Fruit fly (Drosophila melanogaster) whole organism, embryonic: Measurements from ENCODE around the gene Synd.

Experiments
- Atf3 ChIP-seq: fragments of 200-800 bp; sonication (Bioruptor generic); optimal IDR thresholded peaks from 3 replicates; lab custom pipeline; 2016; ENCODE audit warnings: missing biosample characterization, missing genetic modification characterization
- CG11456 ChIP-seq: fragments of 200-800 bp; sonication (Bioruptor generic); IDR thresholded peaks from 3 replicates; pipeline ENCODE4 v1.3.6; 2022; ENCODE audit warnings: missing biosample characterization, missing genetic modification characterization
- CG11696 ChIP-seq: fragments of 200-800 bp; sonication (Bioruptor generic); IDR thresholded peaks from 2 replicates; pipeline ENCODE4 v1.3.6; 2022; ENCODE audit warnings: missing biosample characterization, missing genetic modification characterization
- CG12219 ChIP-seq: fragments of 200-800 bp; sonication (Bioruptor generic); optimal IDR thresholded peaks from 3 replicates; lab custom pipeline; 2018; ENCODE audit warnings: missing biosample characterization, mild to moderate bottlenecking, missing genetic modification characterization
- CG12769 ChIP-seq: fragments of 200-800 bp; sonication (Bioruptor generic); optimal IDR thresholded peaks from 2 replicates; lab custom pipeline; 2019; ENCODE audit warnings: missing biosample characterization, mild to moderate bottlenecking, missing genetic modification characterization, moderate library complexity
- CG13287 ChIP-seq: fragments of 200-800 bp; sonication (Bioruptor generic); IDR thresholded peaks from 2 replicates; pipeline ENCODE4 v1.3.6; 2022; ENCODE audit warnings: missing biosample characterization, missing genetic modification characterization; ENCODE audit not compliant: partially characterized antibody
- CG14860 ChIP-seq: fragments of 200-800 bp; sonication (Bioruptor generic); IDR thresholded peaks from 3 replicates; pipeline ENCODE4 v1.3.6; 2022; ENCODE audit warnings: missing biosample characterization, missing genetic modification characterization; ENCODE audit not compliant: partially characterized antibody
- CG1647 ChIP-seq: fragments of 200-800 bp; sonication (Bioruptor generic); optimal IDR thresholded peaks from 3 replicates; lab custom pipeline; 2016; ENCODE audit warnings: missing biosample characterization, missing genetic modification characterization
- CG16815 ChIP-seq: fragments of 200-800 bp; sonication (Bioruptor generic); optimal IDR thresholded peaks from 3 replicates; lab custom pipeline; 2017; ENCODE audit warnings: missing biosample characterization, mild to moderate bottlenecking, missing genetic modification characterization
- CG18476 ChIP-seq: fragments of 200-800 bp; sonication (Bioruptor generic); optimal IDR thresholded peaks from 2 replicates; lab custom pipeline; 2016; ENCODE audit warnings: missing biosample characterization, mild to moderate bottlenecking, missing genetic modification characterization
- CG2120 ChIP-seq: fragments of 200-800 bp; sonication (Bioruptor generic); optimal IDR thresholded peaks from 3 replicates; lab custom pipeline; 2016; ENCODE audit warnings: missing biosample characterization, missing genetic modification characterization
- CG2678 ChIP-seq: fragments of 200-800 bp; sonication (Bioruptor generic); optimal IDR thresholded peaks from 3 replicates; lab custom pipeline; 2019; ENCODE audit warnings: missing biosample characterization, mild to moderate bottlenecking, missing genetic modification characterization, moderate library complexity
- CG31388 ChIP-seq: fragments of 200-800 bp; sonication (Bioruptor generic); optimal IDR thresholded peaks from 2 replicates; lab custom pipeline; 2016; ENCODE audit warnings: missing biosample characterization, missing genetic modification characterization
- CG32767 ChIP-seq: fragments of 200-800 bp; sonication (Bioruptor generic); IDR thresholded peaks from 2 replicates; pipeline ENCODE4 v1.3.6; 2022; ENCODE audit warnings: missing biosample characterization, missing genetic modification characterization
- CG33213 ChIP-seq: fragments of 200-800 bp; sonication (Bioruptor generic); optimal IDR thresholded peaks from 3 replicates; lab custom pipeline; 2016; ENCODE audit warnings: missing biosample characterization, missing genetic modification characterization
- CG42726 ChIP-seq: fragments of 200-800 bp; sonication (Bioruptor generic); IDR thresholded peaks from 2 replicates; pipeline ENCODE4 v1.3.6; 2022; ENCODE audit warnings: missing biosample characterization, missing genetic modification characterization; ENCODE audit not compliant: partially characterized antibody
- CG4707 ChIP-seq: fragments of 200-800 bp; sonication (Bioruptor generic); optimal IDR thresholded peaks from 2 replicates; lab custom pipeline; 2018; ENCODE audit warnings: missing biosample characterization, mild to moderate bottlenecking, missing genetic modification characterization, moderate library complexity
- CG6765 ChIP-seq: fragments of 200-800 bp; sonication (Bioruptor generic); optimal IDR thresholded peaks from 3 replicates; lab custom pipeline; 2017; ENCODE audit warnings: missing biosample characterization, mild to moderate bottlenecking, missing genetic modification characterization
- CG7372 ChIP-seq: fragments of 200-800 bp; sonication (Bioruptor generic); IDR thresholded peaks from 2 replicates; pipeline ENCODE4 v1.3.6; 2022; ENCODE audit warnings: missing biosample characterization, missing genetic modification characterization
- CG7987 ChIP-seq: fragments of 200-800 bp; sonication (Bioruptor generic); optimal IDR thresholded peaks from 2 replicates; lab custom pipeline; 2018; ENCODE audit warnings: missing biosample characterization, mild to moderate bottlenecking, missing genetic modification characterization, moderate library complexity
- CG8290 ChIP-seq, 3 experiments: fragments of 200-800 bp; sonication (Bioruptor generic); optimal IDR thresholded peaks; 2 replicates each; lab custom pipeline; 2016 to 2019; ENCODE audit warnings: missing biosample characterization in 3 of 3, missing genetic modification characterization in 3 of 3, mild to moderate bottlenecking in 2 of 3, moderate library complexity in 1 of 3
- CG8944 ChIP-seq: fragments of 200-800 bp; sonication (Bioruptor generic); optimal IDR thresholded peaks from 3 replicates; lab custom pipeline; 2016; ENCODE audit warnings: missing biosample characterization, missing genetic modification characterization
- CG9437 ChIP-seq: fragments of 200-800 bp; sonication (Bioruptor generic); optimal IDR thresholded peaks from 2 replicates; lab custom pipeline; 2018; ENCODE audit warnings: missing biosample characterization, mild to moderate bottlenecking, missing genetic modification characterization
- Dad ChIP-seq: fragments of 200-800 bp; sonication (Bioruptor generic); optimal IDR thresholded peaks from 3 replicates; lab custom pipeline; 2016; ENCODE audit warnings: missing biosample characterization, missing genetic modification characterization
- ERR ChIP-seq: fragments of 200-800 bp; sonication (Bioruptor generic); optimal IDR thresholded peaks from 2 replicates; lab custom pipeline; 2016; ENCODE audit warnings: missing biosample characterization, missing genetic modification characterization
- Scr ChIP-seq: fragments of 200-800 bp; sonication (Bioruptor generic); IDR thresholded peaks from 2 replicates; pipeline ENCODE4 v1.3.6; 2022; ENCODE audit warnings: missing biosample characterization, missing genetic modification characterization; ENCODE audit not compliant: partially characterized antibody
- Sox102F ChIP-seq: fragments of 200-800 bp; sonication (Bioruptor generic); optimal IDR thresholded peaks from 2 replicates; lab custom pipeline; 2018; ENCODE audit warnings: missing biosample characterization, mild to moderate bottlenecking, missing genetic modification characterization, moderate library complexity
- Spps ChIP-seq: fragments of 200-800 bp; sonication (Bioruptor generic); optimal IDR thresholded peaks from 2 replicates; lab custom pipeline; 2018; ENCODE audit warnings: missing biosample characterization, mild to moderate bottlenecking, missing genetic modification characterization
- Sry-δ ChIP-seq: fragments of 200-800 bp; sonication (Bioruptor generic); optimal IDR thresholded peaks from 2 replicates; lab custom pipeline; 2016; ENCODE audit warnings: missing biosample characterization, missing genetic modification characterization
- Vsx1 ChIP-seq: fragments of 200-800 bp; sonication (Bioruptor generic); optimal IDR thresholded peaks from 2 replicates; lab custom pipeline; 2017; ENCODE audit warnings: missing biosample characterization, mild to moderate bottlenecking, missing genetic modification characterization, missing genetic modification reagents
- ap ChIP-seq: fragments of 200-800 bp; sonication (Bioruptor generic); IDR thresholded peaks from 2 replicates; pipeline ENCODE4 v1.3.6; 2022; ENCODE audit warnings: missing biosample characterization, missing genetic modification characterization
- chm ChIP-seq: fragments of 200-800 bp; sonication (Bioruptor generic); IDR thresholded peaks from 2 replicates; pipeline ENCODE4 v1.3.6; 2022; ENCODE audit warnings: missing biosample characterization, missing genetic modification characterization
- corto ChIP-seq: fragments of 200-800 bp; sonication (Bioruptor generic); optimal IDR thresholded peaks from 2 replicates; lab custom pipeline; 2016; ENCODE audit warnings: missing biosample characterization, mild to moderate bottlenecking, missing genetic modification characterization, moderate library complexity
- dan ChIP-seq: fragments of 200-800 bp; sonication (Bioruptor generic); IDR thresholded peaks from 2 replicates; pipeline ENCODE4 v1.3.6; 2022; ENCODE audit warnings: missing biosample characterization, missing genetic modification characterization
- danr ChIP-seq: fragments of 200-800 bp; sonication (Bioruptor generic); IDR thresholded peaks from 2 replicates; pipeline ENCODE4 v1.3.6; 2022; ENCODE audit warnings: missing biosample characterization, missing genetic modification characterization
- emc ChIP-seq: fragments of 200-800 bp; sonication (Bioruptor generic); optimal IDR thresholded peaks from 2 replicates; lab custom pipeline; 2016; ENCODE audit warnings: missing biosample characterization, missing genetic modification characterization
- exex ChIP-seq: fragments of 200-800 bp; sonication (Bioruptor generic); optimal IDR thresholded peaks from 4 replicates; lab custom pipeline; 2018; ENCODE audit warnings: missing biosample characterization, mild to moderate bottlenecking, missing genetic modification characterization, moderate library complexity
- fd3F ChIP-seq: fragments of 200-800 bp; sonication (Bioruptor generic); optimal IDR thresholded peaks from 2 replicates; lab custom pipeline; 2018; ENCODE audit warnings: missing biosample characterization, mild to moderate bottlenecking, missing genetic modification characterization, moderate library complexity
- kni ChIP-seq: fragments of 200-800 bp; sonication (Bioruptor generic); optimal IDR thresholded peaks from 3 replicates; lab custom pipeline; 2017; ENCODE audit warnings: mild to moderate bottlenecking, missing biosample characterization, missing genetic modification reagents, missing genetic modification characterization
- nmo ChIP-seq: fragments of 200-800 bp; sonication (Bioruptor generic); optimal IDR thresholded peaks from 2 replicates; lab custom pipeline; 2018; ENCODE audit warnings: missing biosample characterization, mild to moderate bottlenecking, missing genetic modification characterization, moderate library complexity
- phol ChIP-seq: fragments of 200-800 bp; sonication (Bioruptor generic); optimal IDR thresholded peaks from 3 replicates; lab custom pipeline; 2018; ENCODE audit warnings: missing biosample characterization, mild to moderate bottlenecking, missing genetic modification characterization, moderate library complexity
- pita ChIP-seq: fragments of 200-800 bp; sonication (Bioruptor generic); optimal IDR thresholded peaks from 2 replicates; lab custom pipeline; 2017; ENCODE audit warnings: missing biosample characterization, mild to moderate bottlenecking, missing genetic modification characterization
- pnt ChIP-seq: fragments of 200-800 bp; sonication (Bioruptor generic); optimal IDR thresholded peaks from 3 replicates; lab custom pipeline; 2016; ENCODE audit warnings: missing biosample characterization, missing genetic modification characterization
- shn ChIP-seq: fragments of 200-800 bp; sonication (Bioruptor generic); optimal IDR thresholded peaks from 3 replicates; lab custom pipeline; 2016; ENCODE audit warnings: missing biosample characterization, missing genetic modification characterization
- slbo ChIP-seq: fragments of 200-800 bp; sonication (Bioruptor generic); IDR thresholded peaks from 2 replicates; pipeline ENCODE4 v1.3.6; 2022; ENCODE audit warnings: missing biosample characterization, missing genetic modification characterization
- trh ChIP-seq: fragments of 200-800 bp; sonication (Bioruptor generic); optimal IDR thresholded peaks from 2 replicates; lab custom pipeline; 2016; ENCODE audit warnings: missing biosample characterization, missing genetic modification characterization
- ttk ChIP-seq: fragments of 200-800 bp; sonication (Bioruptor generic); IDR thresholded peaks from 2 replicates; pipeline ENCODE4 v2.1.2; 2022; ENCODE audit warnings: missing biosample characterization, missing genetic modification characterization
- tx ChIP-seq: fragments of 200-800 bp; sonication (Bioruptor generic); optimal IDR thresholded peaks from 2 replicates; lab custom pipeline; 2016; ENCODE audit warnings: missing biosample characterization, missing genetic modification characterization
- vnd ChIP-seq: fragments of 200-800 bp; sonication (Bioruptor generic); IDR thresholded peaks from 3 replicates; pipeline ENCODE4 v1.3.6; 2022; ENCODE audit warnings: missing biosample characterization, missing genetic modification characterization; ENCODE audit not compliant: partially characterized antibody

Gene Synd

dm6 chr3R:20830153-20830695 is 2.4 kb upstream of the Synd start, which contains the start of gene Adss (continued):
- no peak for TF ChIP-seq Sox102F
- TF ChIP-seq pnt (GFP tag; lab: Kevin White, UChicago) = no peak
- TF ChIP-seq Vsx1 (GFP tag; lab: Kevin White, UChicago) = no peak
- no peak for TF ChIP-seq CG18476 (GFP tag; lab: Kevin White, UChicago)
- TF ChIP-seq ERR (GFP tag; lab: Kevin White, UChicago) = no peak
- TF ChIP-seq dan (GFP tag; lab: Robert Waterston, UW) = no peak
- TF ChIP-seq CG4707 (GFP tag; lab: Kevin White, UChicago) = no peak
- 0 out of 2 replicates have a peak, but pooled peaks have one; percentile 14 for TF ChIP-seq CG32767
- no peak for TF ChIP-seq CG11696 (GFP tag; lab: Robert Waterston, UW)
- peak; percentile 41 for TF ChIP-seq CG33213 (GFP tag; lab: Kevin White, UChicago)
- 0 out of 2 replicates have a peak, but pooled peaks have one; percentile 35 for TF ChIP-seq CG7372
- TF ChIP-seq Scr (GFP tag; lab: Robert Waterston, UW) = peak; percentile 39; the same call in 1 of the 2 replicates
- peak; percentile 67; the same call in 1 of the 3 replicates for TF ChIP-seq CG11456 (GFP tag; lab: Robert Waterston, UW)
- TF ChIP-seq corto (GFP tag; lab: Kevin White, UChicago) = no peak
- peak; percentile 79 for TF ChIP-seq CG42726 (GFP tag; lab: Robert Waterston, UW)
- no peak for TF ChIP-seq CG31388
- no peak for TF ChIP-seq fd3F (GFP tag; lab: Kevin White, UChicago)
- peak; percentile 48 for TF ChIP-seq CG6765
- TF ChIP-seq CG2678 (tag; lab: Kevin White, UChicago) = no peak
- no peak for TF ChIP-seq Spps (tag; lab: Kevin White, UChicago)
- TF ChIP-seq CG12219 = no peak
- peak; percentile 48 for TF ChIP-seq phol (tag; lab: Kevin White, UChicago)
- no peak for TF ChIP-seq Atf3 (GFP tag; lab: Kevin White, UChicago)
- TF ChIP-seq nmo = peak; percentile 29
- no peak for TF ChIP-seq chm (GFP tag; lab: Robert Waterston, UW)
- peak; percentile 2 for TF ChIP-seq emc (GFP tag; lab: Kevin White, UChicago)
- TF ChIP-seq slbo (GFP tag; lab: Robert Waterston, UW) = peak; percentile 54
- TF ChIP-seq tx (GFP tag; lab: Kevin White, UChicago) = no peak
- TF ChIP-seq exex (tag; lab: Kevin White, UChicago) = no peak
- peak; percentile 77 for TF ChIP-seq kni (GFP tag; lab: Kevin White, UChicago)
- peak; percentile 12 for TF ChIP-seq Sry-δ (GFP tag; lab: Kevin White, UChicago)
- no peak for TF ChIP-seq CG8290 (GFP tag; optimal IDR thresholded peaks at IDR 0.05; lab: Kevin White, UChicago)
- TF ChIP-seq CG8290 (tag; optimal IDR thresholded peaks at IDR 0.05; lab: Kevin White, UChicago) = peak in 1 of 2 experiments; percentile 85
- TF ChIP-seq pita (GFP tag; lab: Kevin White, UChicago) = no peak
- no peak for TF ChIP-seq ap (GFP tag; lab: Robert Waterston, UW)
- TF ChIP-seq trh (GFP tag; lab: Kevin White, UChicago) = no peak
- no peak; the same call in 2 of the 3 replicates for TF ChIP-seq vnd
- TF ChIP-seq danr = no peak
- no peak for TF ChIP-seq CG2120 (GFP tag; lab: Kevin White, UChicago)
- TF ChIP-seq CG12769 (tag; lab: Kevin White, UChicago) = no peak
- TF ChIP-seq CG9437 (GFP tag; lab: Kevin White, UChicago) = no peak
- no peak for TF ChIP-seq CG14860 (GFP tag; lab: Robert Waterston, UW)
- TF ChIP-seq CG16815 = no peak
- TF ChIP-seq shn (GFP tag; lab: Kevin White, UChicago) = peak; percentile 39
- peak; percentile 32 for TF ChIP-seq CG1647
- no peak for TF ChIP-seq Dad (GFP tag; lab: Kevin White, UChicago)
- TF ChIP-seq ttk (GFP tag; lab: Robert Waterston, UW) = 0 out of 2 replicates have a peak, but pooled peaks have one; percentile 14
- TF ChIP-seq CG7987 (GFP tag; lab: Kevin White, UChicago) = peak; percentile 59
- TF ChIP-seq CG8944 (GFP tag; lab: Kevin White, UChicago) = no peak
- TF ChIP-seq CG13287 (GFP tag; lab: Robert Waterston, UW) = no peak; the same call in 1 of the 2 replicates
